Worm (Caenorhabditis elegans) whole organism, mixed stage, embryonic: ENCODE results near the gene K12H4.5.

Source experiments
- bed-3 ChIP-seq: fragments of 200-800 bp; sonication (Bioruptor generic); optimal IDR thresholded peaks from 3 replicates; lab custom pipeline; 2018; ENCODE audit warnings: mild to moderate bottlenecking, missing genetic modification characterization, moderate library complexity, missing compliant biosample characterization
- ceh-39 ChIP-seq: fragments of 150-350 bp; optimal IDR thresholded peaks from 2 replicates; lab custom pipeline; 2014; ENCODE audit warnings: missing biosample characterization, missing genetic modification characterization
- ceh-43 ChIP-seq: fragments of 200-800 bp; sonication (Bioruptor generic); optimal IDR thresholded peaks from 2 replicates; lab custom pipeline; 2018; ENCODE audit warnings: mild to moderate bottlenecking, missing genetic modification characterization, moderate library complexity, missing compliant biosample characterization
- cnd-1 ChIP-seq: fragments of 200-800 bp; sonication (Bioruptor generic); optimal IDR thresholded peaks from 2 replicates; lab custom pipeline; 2018; ENCODE audit warnings: mild to moderate bottlenecking, missing genetic modification characterization, missing compliant biosample characterization
- lsy-2 ChIP-seq: fragments of 150-350 bp; optimal IDR thresholded peaks from 2 replicates; lab custom pipeline; 2014; ENCODE audit warnings: missing biosample characterization, missing genetic modification characterization
- mep-1 ChIP-seq: fragments of 150-350 bp; optimal IDR thresholded peaks from 2 replicates; lab custom pipeline; 2017; ENCODE audit warnings: missing biosample characterization, missing genetic modification reagents, missing genetic modification characterization, inconsistent platforms
- nhr-237 ChIP-seq: fragments of 150-350 bp; optimal IDR thresholded peaks from 2 replicates; lab custom pipeline; 2014; ENCODE audit warnings: missing biosample characterization, missing genetic modification characterization
- nhr-28 ChIP-seq: fragments of 150-350 bp; optimal IDR thresholded peaks from 2 replicates; lab custom pipeline; 2014; ENCODE audit warnings: missing biosample characterization, missing genetic modification characterization
- pha-4 ChIP-seq: fragments of 150-350 bp; optimal IDR thresholded peaks from 2 replicates; lab custom pipeline; 2018; ENCODE audit warnings: missing biosample characterization, missing genetic modification reagents, missing genetic modification characterization
- snpc-4 ChIP-seq: fragments of 150-350 bp; optimal IDR thresholded peaks from 2 replicates; lab custom pipeline; 2014; ENCODE audit warnings: missing biosample characterization, missing genetic modification characterization
- sptf-1 ChIP-seq: sonication (generic microtip); optimal IDR thresholded peaks from 2 replicates; lab custom pipeline; 2017; ENCODE audit warnings: mild to moderate bottlenecking, missing genetic modification characterization, moderate library complexity, missing compliant biosample characterization
- unc-62 ChIP-seq: fragments of 150-350 bp; optimal IDR thresholded peaks from 2 replicates; lab custom pipeline; 2014; ENCODE audit warnings: missing biosample characterization, missing genetic modification reagents, missing genetic modification characterization

DNA sequence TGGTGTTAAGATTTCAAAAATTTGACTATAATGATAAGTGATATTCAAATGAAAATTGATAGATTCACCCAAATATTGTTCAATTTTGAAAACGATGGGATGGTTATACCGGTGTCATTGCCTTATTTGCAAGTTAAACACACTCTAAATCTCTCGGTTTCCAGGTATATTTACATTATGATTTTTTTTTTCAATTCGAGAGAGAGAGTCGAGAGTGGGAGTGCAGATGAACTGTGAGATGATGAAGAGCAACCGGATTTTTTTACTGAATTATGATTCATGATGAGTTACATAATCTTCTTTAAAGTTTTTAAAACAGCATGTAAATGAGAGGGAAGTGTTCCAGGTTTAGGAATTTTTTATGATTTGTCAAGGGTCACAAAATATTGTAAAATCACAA, 10.8 kb upstream of the K12H4.5 start, which contains the start of gene F44B9.10:
- no peak for TF ChIP-seq nhr-237 (tag; lab: Kevin White, UChicago)
- no peak for TF ChIP-seq ceh-43 (GFP tag; lab: Kevin White, UChicago)
- TF ChIP-seq ceh-39 (tag; lab: Kevin White, UChicago): no peak
- TF ChIP-seq pha-4 (tag; lab: Kevin White, UChicago): no peak
- no peak for TF ChIP-seq sptf-1 (tag; lab: Kevin White, UChicago)
- TF ChIP-seq mep-1 (tag; lab: Kevin White, UChicago): no peak
- no peak for TF ChIP-seq unc-62 (GFP tag; lab: Kevin White, UChicago)
- TF ChIP-seq lsy-2 (tag; lab: Kevin White, UChicago): no peak
- no peak for TF ChIP-seq bed-3 (GFP tag; lab: Kevin White, UChicago)
- no peak for TF ChIP-seq snpc-4
- no peak for TF ChIP-seq cnd-1
- no peak for TF ChIP-seq nhr-28 (tag; lab: Kevin White, UChicago)
